Worm (Caenorhabditis elegans) whole organism, L3 larva: ENCODE results near the gene glb-10.
A peak's percentile ranks its signal among the peaks of the same experiment; 100 is the strongest.

Experiments
- R02D3.7 ChIP-seq: fragments of 150-350 bp; optimal IDR thresholded peaks from 2 replicates; lab custom pipeline; 2014; ENCODE audit warnings: missing biosample characterization, missing genetic modification characterization
- ama-1 ChIP-seq: fragments of 150-350 bp; optimal IDR thresholded peaks from 2 replicates; lab custom pipeline; 2018
- ceh-16 ChIP-seq: sonication (generic microtip); optimal IDR thresholded peaks from 2 replicates; lab custom pipeline; 2017; ENCODE audit warnings: missing biosample characterization, missing genetic modification characterization
- ceh-28 ChIP-seq: fragments of 150-350 bp; optimal IDR thresholded peaks from 2 replicates; lab custom pipeline; 2014; ENCODE audit warnings: missing biosample characterization, missing genetic modification reagents, missing genetic modification characterization
- ceh-9 ChIP-seq: sonication (generic microtip); optimal IDR thresholded peaks from 2 replicates; lab custom pipeline; 2018; ENCODE audit warnings: missing biosample characterization, missing genetic modification characterization
- egl-27 ChIP-seq: sonication (generic microtip); optimal IDR thresholded peaks from 4 replicates; lab custom pipeline; 2017; ENCODE audit warnings: missing biosample characterization, missing genetic modification reagents, missing genetic modification characterization
- egl-5 ChIP-seq: fragments of 150-350 bp; optimal IDR thresholded peaks from 2 replicates; lab custom pipeline; 2017; ENCODE audit warnings: missing biosample characterization, missing genetic modification reagents, missing genetic modification characterization, inconsistent platforms
- elt-1 ChIP-seq: fragments of 150-350 bp; optimal IDR thresholded peaks from 2 replicates; lab custom pipeline; 2014; ENCODE audit warnings: missing biosample characterization, missing genetic modification characterization
- elt-2 ChIP-seq: sonication (generic microtip); optimal IDR thresholded peaks from 2 replicates; lab custom pipeline; 2016; ENCODE audit warnings: missing genetic modification reagents, mild to moderate bottlenecking, missing genetic modification characterization, missing compliant biosample characterization
- elt-3 ChIP-seq, 3 experiments: fragments of 150-350 bp in 1 of 3; sonication (generic microtip) in 2 of 3; optimal IDR thresholded peaks; 2 replicates in 2 of 3; 4 replicates in 1 of 3; lab custom pipeline; 2014 to 2017; ENCODE audit warnings: missing biosample characterization in 3 of 3, missing genetic modification characterization in 3 of 3
- eor-1 ChIP-seq, 2 experiments: fragments of 150-350 bp; optimal IDR thresholded peaks; 2 replicates each; lab custom pipeline; 2014 to 2018; ENCODE audit warnings: missing biosample characterization in 2 of 2, missing genetic modification characterization in 2 of 2
- fkh-10 ChIP-seq: sonication (generic microtip); optimal IDR thresholded peaks from 2 replicates; lab custom pipeline; 2017; ENCODE audit warnings: missing biosample characterization, missing genetic modification reagents, missing genetic modification characterization
- fkh-2 ChIP-seq: fragments of 150-350 bp; optimal IDR thresholded peaks from 2 replicates; lab custom pipeline; 2014; ENCODE audit warnings: missing biosample characterization, missing genetic modification reagents, missing genetic modification characterization
- hmg-11 ChIP-seq: sonication (generic microtip); optimal IDR thresholded peaks from 2 replicates; lab custom pipeline; 2016; ENCODE audit warnings: missing genetic modification characterization, missing compliant biosample characterization
- jun-1 ChIP-seq: fragments of 150-350 bp; optimal IDR thresholded peaks from 2 replicates; lab custom pipeline; 2014; ENCODE audit warnings: missing biosample characterization, missing genetic modification reagents, missing genetic modification characterization
- lin-15B ChIP-seq: fragments of 150-350 bp; optimal IDR thresholded peaks from 2 replicates; lab custom pipeline; 2014; ENCODE audit warnings: missing biosample characterization, missing genetic modification characterization
- lin-39 ChIP-seq: fragments of 150-350 bp; optimal IDR thresholded peaks from 2 replicates; lab custom pipeline; 2018; ENCODE audit warnings: missing biosample characterization, missing genetic modification reagents, missing genetic modification characterization
- lsy-12 ChIP-seq: sonication (generic microtip); optimal IDR thresholded peaks from 2 replicates; lab custom pipeline; 2016; ENCODE audit warnings: mild to moderate bottlenecking, missing genetic modification characterization, missing compliant biosample characterization
- mdl-1 ChIP-seq: fragments of 150-350 bp; optimal IDR thresholded peaks from 2 replicates; lab custom pipeline; 2014; ENCODE audit warnings: missing biosample characterization, missing genetic modification characterization
- nfya-1 ChIP-seq: sonication (generic microtip); optimal IDR thresholded peaks from 2 replicates; lab custom pipeline; 2017; ENCODE audit warnings: missing genetic modification characterization, mild to moderate bottlenecking, missing compliant biosample characterization, antibody characterized with exemption, moderate library complexity; ENCODE audit not compliant: insufficient read depth
- nhr-11 ChIP-seq: fragments of 150-350 bp; optimal IDR thresholded peaks from 2 replicates; lab custom pipeline; 2014; ENCODE audit warnings: missing biosample characterization, missing genetic modification characterization
- nhr-12 ChIP-seq: fragments of 150-350 bp; optimal IDR thresholded peaks from 2 replicates; lab custom pipeline; 2014; ENCODE audit warnings: missing biosample characterization, missing genetic modification characterization
- nhr-23 ChIP-seq: fragments of 150-350 bp; optimal IDR thresholded peaks from 2 replicates; lab custom pipeline; 2014; ENCODE audit warnings: missing biosample characterization, missing genetic modification reagents, missing genetic modification characterization
- nhr-25 ChIP-seq: sonication (generic microtip); optimal IDR thresholded peaks from 2 replicates; lab custom pipeline; 2017; ENCODE audit warnings: missing biosample characterization, missing genetic modification characterization
- nhr-28 ChIP-seq: fragments of 150-350 bp; optimal IDR thresholded peaks from 2 replicates; lab custom pipeline; 2014; ENCODE audit warnings: missing biosample characterization, missing genetic modification characterization
- nhr-43 ChIP-seq: sonication (generic microtip); optimal IDR thresholded peaks from 2 replicates; lab custom pipeline; 2016; ENCODE audit warnings: mild to moderate bottlenecking, missing genetic modification characterization, missing compliant biosample characterization; ENCODE audit not compliant: poor library complexity, severe bottlenecking
- nhr-76 ChIP-seq: fragments of 150-350 bp; sonication (generic microtip); optimal IDR thresholded peaks from 5 replicates; lab custom pipeline; 2014; ENCODE audit warnings: missing biosample characterization, missing genetic modification characterization
- nhr-77 ChIP-seq: fragments of 150-350 bp; optimal IDR thresholded peaks from 2 replicates; lab custom pipeline; 2014; ENCODE audit warnings: missing biosample characterization, missing genetic modification characterization
- pha-4 ChIP-seq: fragments of 150-350 bp; optimal IDR thresholded peaks from 2 replicates; lab custom pipeline; 2014; ENCODE audit warnings: missing biosample characterization, missing genetic modification reagents, missing genetic modification characterization
- pqm-1 ChIP-seq: fragments of 150-350 bp; optimal IDR thresholded peaks from 2 replicates; lab custom pipeline; 2017; ENCODE audit warnings: missing biosample characterization, missing genetic modification characterization, inconsistent platforms
- sea-2 ChIP-seq: fragments of 150-350 bp; sonication (generic microtip); optimal IDR thresholded peaks from 4 replicates; lab custom pipeline; 2014; ENCODE audit warnings: missing biosample characterization, missing genetic modification reagents, missing genetic modification characterization
- skn-1 ChIP-seq: fragments of 150-350 bp; optimal IDR thresholded peaks from 2 replicates; lab custom pipeline; 2014; ENCODE audit warnings: missing biosample characterization, missing genetic modification characterization
- snpc-4 ChIP-seq: fragments of 150-350 bp; optimal IDR thresholded peaks from 2 replicates; lab custom pipeline; 2014; ENCODE audit warnings: missing biosample characterization, missing genetic modification characterization
- unc-62 ChIP-seq: fragments of 150-350 bp; sonication (generic microtip); optimal IDR thresholded peaks from 4 replicates; lab custom pipeline; 2014; ENCODE audit warnings: missing biosample characterization, missing genetic modification reagents, missing genetic modification characterization
- zag-1 ChIP-seq: fragments of 150-350 bp; optimal IDR thresholded peaks from 2 replicates; lab custom pipeline; 2014; ENCODE audit warnings: missing biosample characterization, missing genetic modification characterization
- ztf-11 ChIP-seq: fragments of 150-350 bp; optimal IDR thresholded peaks from 2 replicates; lab custom pipeline; 2014; ENCODE audit warnings: missing biosample characterization, missing genetic modification characterization
- ztf-4 ChIP-seq: fragments of 150-350 bp; optimal IDR thresholded peaks from 2 replicates; lab custom pipeline; 2014; ENCODE audit warnings: missing biosample characterization, missing genetic modification characterization

Gene glb-10

DNA sequence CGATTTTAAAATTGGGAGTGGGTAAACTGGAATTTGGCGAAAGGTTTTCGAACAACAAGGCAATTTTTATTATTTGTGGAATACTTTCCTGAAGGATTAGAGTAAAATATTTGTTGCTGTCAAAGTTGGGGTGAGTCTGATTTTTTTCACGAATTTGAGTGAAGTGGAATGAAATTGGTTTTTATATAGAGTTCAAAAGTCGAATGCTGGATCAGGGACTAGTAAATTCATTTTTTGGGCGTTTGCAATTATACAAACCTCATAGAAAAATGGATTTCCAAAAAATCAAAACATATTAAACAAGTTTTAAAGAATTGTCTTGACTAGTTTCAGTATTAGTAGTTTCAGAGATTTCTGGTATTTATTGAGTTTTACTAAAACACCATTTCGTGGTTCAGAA, 30.9 kb upstream of the glb-10 start, which contains the start of gene C32D5.7:
Gene C32D5.7 (minus strand): TSS at position 101 of the 400 bp plus-strand sequence.
- TF ChIP-seq snpc-4 (tag; lab: Kevin White, UChicago) = no peak
- TF ChIP-seq ceh-28 (tag; lab: Kevin White, UChicago) = no peak

DNA sequence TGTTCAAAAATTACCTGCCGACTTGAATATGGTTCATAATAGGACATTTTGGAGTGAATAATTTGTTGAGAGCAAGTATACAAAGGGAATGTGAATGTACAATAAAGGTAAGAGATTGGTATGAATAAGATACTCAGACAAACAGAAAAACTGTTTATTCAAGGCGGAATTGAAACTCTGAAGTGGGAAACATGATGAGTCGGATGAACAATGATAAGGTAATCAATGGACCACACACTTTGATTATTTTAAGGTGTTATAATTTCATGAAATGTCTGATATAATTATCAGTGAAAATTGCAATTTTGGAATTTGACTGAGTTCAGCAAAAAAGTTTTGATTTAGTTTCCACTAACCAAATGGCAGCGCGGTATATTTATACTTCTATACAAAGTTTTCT, 30.4 kb upstream of the glb-10 start:
- TF ChIP-seq pha-4 (peak; percentile 44), elt-2 (tag; lab: Kevin White, UChicago) (peak; percentile 51), nfya-1 (tag; lab: Kevin White, UChicago) (no peak), lin-39 (no peak), nhr-28 (tag; lab: Kevin White, UChicago) (no peak), lsy-12 (no peak), nhr-12 (tag; lab: Kevin White, UChicago) (no peak), fkh-10 (GFP tag; lab: Kevin White, UChicago) (no peak), pqm-1 (tag; lab: Kevin White, UChicago) (peak; percentile 72)
- TF ChIP-seq, all 47 proteins: peak for 3

DNA sequence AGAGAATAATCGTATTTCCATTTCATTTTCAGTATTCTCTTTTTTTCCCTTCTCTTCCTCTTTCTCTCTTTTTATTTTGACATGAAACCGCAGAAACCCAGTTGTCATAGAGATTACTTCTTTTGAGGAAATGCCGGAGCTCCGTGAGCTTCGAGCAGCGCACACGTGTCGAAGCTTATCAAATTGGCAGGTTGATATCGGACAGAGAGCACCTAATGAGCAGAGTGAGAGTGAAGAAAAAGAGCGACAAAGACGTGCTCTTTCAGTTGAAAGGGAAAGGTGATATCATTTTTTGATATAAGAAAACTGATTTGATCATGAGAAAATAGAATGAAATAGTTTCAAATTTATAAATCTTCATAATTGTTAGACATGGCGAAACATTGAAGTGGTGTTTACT, 26.3 kb upstream of the glb-10 start, which contains the start of gene C32D5.14:
Gene C32D5.14 (plus strand): TSS at position 131 of the 400 bp plus-strand sequence.
- TF ChIP-seq pqm-1 (tag; lab: Kevin White, UChicago) (peak; percentile 56), snpc-4 (tag; lab: Kevin White, UChicago) (no peak), nhr-11 (tag; lab: Kevin White, UChicago) (peak; percentile 18), elt-2 (tag; lab: Kevin White, UChicago) (peak; percentile 67), skn-1 (no peak), nhr-12 (tag; lab: Kevin White, UChicago) (no peak), elt-1 (tag; lab: Kevin White, UChicago) (no peak)
- TF ChIP-seq, all 47 proteins: peak for 3

ce11 chrII:6334745-6335260, 25.7 kb upstream of the glb-10 start:
- TF ChIP-seq ceh-28 (tag; lab: Kevin White, UChicago) = no peak
- peak; percentile 64 for TF ChIP-seq elt-2 (tag; lab: Kevin White, UChicago)

DNA sequence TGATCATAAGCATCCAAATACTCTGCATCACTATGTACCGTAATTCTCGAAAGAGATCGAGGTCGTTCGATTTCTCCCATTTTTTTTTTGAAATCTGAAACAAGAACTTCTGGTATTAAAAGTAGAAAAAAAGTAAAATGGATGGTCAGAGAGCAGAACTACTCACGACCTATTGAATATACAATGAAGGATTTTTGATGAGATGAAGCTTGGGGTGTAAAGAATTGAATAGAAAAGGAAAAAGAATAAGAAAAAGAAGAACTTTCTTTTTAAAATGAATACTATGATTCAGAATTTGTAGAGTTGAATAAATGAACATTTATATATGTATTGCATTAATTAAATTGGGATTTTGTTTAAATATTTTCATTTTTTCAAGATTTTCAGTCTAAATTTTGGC, 24.8 kb upstream of the glb-10 start, which contains the start of gene ttc-39B:
Gene ttc-39B (minus strand): TSS at position 101 of the 400 bp plus-strand sequence.
- TF ChIP-seq ceh-9 (tag; lab: Kevin White, UChicago) = no peak
- TF ChIP-seq nhr-76 = no peak
- no peak for TF ChIP-seq nfya-1 (tag; lab: Kevin White, UChicago)
- TF ChIP-seq zag-1 (tag; lab: Kevin White, UChicago) = no peak
- no peak for TF ChIP-seq lsy-12
- TF ChIP-seq elt-2 (tag; lab: Kevin White, UChicago) = no peak
- no peak for TF ChIP-seq fkh-2 (tag; lab: Kevin White, UChicago)
- TF ChIP-seq hmg-11 (tag; lab: Kevin White, UChicago) = no peak
- no peak for TF ChIP-seq egl-27 (tag; lab: Kevin White, UChicago)

- TF ChIP-seq nhr-25 (tag; lab: Kevin White, UChicago) (peak; percentile 98), elt-2 (tag; lab: Kevin White, UChicago) (peak; percentile 84), ceh-16 (no peak), lsy-12 (peak; percentile 86), lin-15B (tag; lab: Kevin White, UChicago) (peak; percentile 91), R02D3.7 (peak; percentile 75), unc-62 (peak; percentile 46), skn-1 (peak; percentile 49), elt-3 (tag; optimal IDR thresholded peaks at IDR 0.05; lab: Kevin White, UChicago) (peak in 1 of 3 experiments; percentile 55), fkh-10 (GFP tag; lab: Kevin White, UChicago) (peak; percentile 64), ztf-11 (tag; lab: Kevin White, UChicago) (no peak), ama-1 (peak; percentile 54), sea-2 (GFP tag; lab: Kevin White, UChicago) (no peak), jun-1 (tag; lab: Kevin White, UChicago) (peak; percentile 90), nfya-1 (tag; lab: Kevin White, UChicago) (peak; percentile 94), elt-1 (tag; lab: Kevin White, UChicago) (peak; percentile 78), mdl-1 (tag; lab: Kevin White, UChicago) (peak; percentile 72), nhr-43 (peak; percentile 78), ceh-28 (tag; lab: Kevin White, UChicago) (peak; percentile 68), egl-5 (peak; percentile 86), zag-1 (tag; lab: Kevin White, UChicago) (peak; percentile 27), ztf-4 (peak; percentile 68), egl-27 (tag; lab: Kevin White, UChicago) (peak; percentile 60), hmg-11 (tag; lab: Kevin White, UChicago) (peak; percentile 96), nhr-23 (peak; percentile 89), pqm-1 (tag; lab: Kevin White, UChicago) (peak; percentile 42), eor-1 (tag; optimal IDR thresholded peaks at IDR 0.05; lab: Kevin White, UChicago) (no peak), nhr-77 (tag; lab: Kevin White, UChicago) (no peak), ceh-9 (tag; lab: Kevin White, UChicago) (no peak), nhr-76 (no peak), lin-39 (peak; percentile 93)
Observed at ce11 chrII:6331222-6331830, 22.2 kb upstream of the glb-10 start, which contains the start of gene set-4. TSS of gene set-4 (minus strand) at chrII:6331341.
